Worm (Caenorhabditis elegans) whole organism, early embryonic: ENCODE data around the gene fbxa-29.

ENCODE experiments used
- ceh-13 ChIP-seq: fragments of 200-800 bp; sonication (Bioruptor generic); optimal IDR thresholded peaks from 2 replicates; lab custom pipeline; 2018; ENCODE audit warnings: mild to moderate bottlenecking, missing genetic modification characterization, missing compliant biosample characterization
- ceh-36 ChIP-seq: sonication (generic microtip); optimal IDR thresholded peaks from 2 replicates; lab custom pipeline; 2016; ENCODE audit warnings: missing genetic modification characterization, inconsistent platforms, missing compliant biosample characterization
- tbx-11 ChIP-seq: fragments of 200-800 bp; sonication (Bioruptor generic); IDR thresholded peaks from 2 replicates; pipeline ENCODE4 v1.3.6; 2022; ENCODE audit warnings: missing genetic modification characterization, missing compliant biosample characterization
- tbx-37 ChIP-seq: fragments of 200-800 bp; sonication (Bioruptor generic); conservative IDR thresholded peaks from 2 replicates; pipeline ENCODE4 v1.3.6; 2022; ENCODE audit warnings: missing genetic modification reagents, missing genetic modification characterization, missing compliant biosample characterization

ce11 chrIII:1221995-1222394, 51.5 kb downstream of the fbxa-29 start:
- TF ChIP-seq ceh-36 (tag; lab: Kevin White, UChicago), result no peak
- TF ChIP-seq ceh-13 (GFP tag; lab: Kevin White, UChicago), result no peak
- TF ChIP-seq tbx-11 (GFP tag; lab: Robert Waterston, UW), result no peak
- TF ChIP-seq tbx-37 (GFP tag; lab: Robert Waterston, UW), result no peak
